Fruit fly (Drosophila melanogaster) whole organism, embryonic: ENCODE data around the gene kdn.

Experiments
- Atf6 ChIP-seq: fragments of 200-800 bp; sonication (Bioruptor generic); IDR thresholded peaks from 2 replicates; pipeline ENCODE4 v1.3.6; 2022; ENCODE audit warnings: missing biosample characterization, missing genetic modification characterization
- Blimp-1 ChIP-seq: fragments of 200-800 bp; sonication (Bioruptor generic); optimal IDR thresholded peaks from 3 replicates; lab custom pipeline; 2018; ENCODE audit warnings: missing biosample characterization, missing genetic modification characterization, mild to moderate bottlenecking, moderate library complexity, missing genetic modification reagents
- CG10209 ChIP-seq: fragments of 200-800 bp; sonication (Bioruptor generic); optimal IDR thresholded peaks from 3 replicates; lab custom pipeline; 2017; ENCODE audit warnings: missing biosample characterization, mild to moderate bottlenecking, missing genetic modification characterization, missing genetic modification reagents
- CG10321 ChIP-seq: fragments of 200-800 bp; sonication (Bioruptor generic); IDR thresholded peaks from 2 replicates; pipeline ENCODE4 v1.3.6; 2022; ENCODE audit warnings: missing biosample characterization, missing genetic modification characterization
- CG12071 ChIP-seq: fragments of 200-800 bp; sonication (Bioruptor generic); optimal IDR thresholded peaks from 3 replicates; lab custom pipeline; 2018; ENCODE audit warnings: missing biosample characterization, mild to moderate bottlenecking, missing genetic modification characterization
- CG12744 ChIP-seq: fragments of 200-800 bp; sonication (Bioruptor generic); optimal IDR thresholded peaks from 2 replicates; lab custom pipeline; 2016; ENCODE audit warnings: missing biosample characterization, missing genetic modification characterization
- CG13296 ChIP-seq: fragments of 200-800 bp; sonication (Bioruptor generic); optimal IDR thresholded peaks from 3 replicates; lab custom pipeline; 2018; ENCODE audit warnings: missing biosample characterization, mild to moderate bottlenecking, missing genetic modification characterization
- CG14014 ChIP-seq: fragments of 200-800 bp; sonication (Bioruptor generic); IDR thresholded peaks from 2 replicates; pipeline ENCODE4 v1.3.6; 2022; ENCODE audit warnings: missing biosample characterization, missing genetic modification characterization
- CG14667 ChIP-seq: fragments of 200-800 bp; sonication (Bioruptor generic); IDR thresholded peaks from 2 replicates; pipeline ENCODE4 v1.3.6; 2022; ENCODE audit warnings: missing biosample characterization, missing genetic modification characterization
- CG15514 ChIP-seq: fragments of 200-800 bp; sonication (Bioruptor generic); optimal IDR thresholded peaks from 3 replicates; lab custom pipeline; 2017; ENCODE audit warnings: missing biosample characterization, missing genetic modification characterization, mild to moderate bottlenecking, moderate library complexity, missing genetic modification reagents
- CG1603 ChIP-seq: fragments of 200-800 bp; sonication (Bioruptor generic); optimal IDR thresholded peaks from 2 replicates; lab custom pipeline; 2019; ENCODE audit warnings: missing biosample characterization, mild to moderate bottlenecking, missing genetic modification characterization, moderate library complexity
- CG17328 ChIP-seq: fragments of 200-800 bp; sonication (Bioruptor generic); IDR thresholded peaks from 2 replicates; pipeline ENCODE4 v1.3.6; 2022; ENCODE audit warnings: missing biosample characterization, missing genetic modification characterization
- CG17612 ChIP-seq: fragments of 200-800 bp; sonication (Bioruptor generic); IDR thresholded peaks from 2 replicates; pipeline ENCODE4 v1.3.6; 2022; ENCODE audit warnings: missing biosample characterization, missing genetic modification characterization
- CG18619 ChIP-seq: fragments of 200-800 bp; sonication (Bioruptor generic); optimal IDR thresholded peaks from 3 replicates; lab custom pipeline; 2017; ENCODE audit warnings: missing biosample characterization, mild to moderate bottlenecking, missing genetic modification characterization
- CG32772 ChIP-seq: fragments of 200-800 bp; sonication (Bioruptor generic); IDR thresholded peaks from 2 replicates; pipeline ENCODE4 v1.3.6; 2022; ENCODE audit warnings: missing biosample characterization, missing genetic modification characterization
- CG3281 ChIP-seq: fragments of 200-800 bp; sonication (Bioruptor generic); optimal IDR thresholded peaks from 3 replicates; lab custom pipeline; 2017; ENCODE audit warnings: missing biosample characterization, mild to moderate bottlenecking, missing genetic modification characterization
- CG3847 ChIP-seq: fragments of 200-800 bp; sonication (Bioruptor generic); IDR thresholded peaks from 2 replicates; pipeline ENCODE4 v1.3.6; 2022; ENCODE audit warnings: missing biosample characterization, missing genetic modification characterization
- CG3995 ChIP-seq: fragments of 200-800 bp; sonication (Bioruptor generic); optimal IDR thresholded peaks from 3 replicates; lab custom pipeline; 2016; ENCODE audit warnings: missing biosample characterization, missing genetic modification characterization
- CG4820 ChIP-seq: fragments of 200-800 bp; sonication (Bioruptor generic); optimal IDR thresholded peaks from 3 replicates; lab custom pipeline; 2016; ENCODE audit warnings: missing biosample characterization, missing genetic modification characterization
- CG5245 ChIP-seq: fragments of 200-800 bp; sonication (Bioruptor generic); optimal IDR thresholded peaks from 3 replicates; lab custom pipeline; 2016; ENCODE audit warnings: missing biosample characterization, missing genetic modification characterization
- CG6654 ChIP-seq: fragments of 200-800 bp; sonication (Bioruptor generic); optimal IDR thresholded peaks from 2 replicates; lab custom pipeline; 2017; ENCODE audit warnings: missing biosample characterization, mild to moderate bottlenecking, missing genetic modification characterization
- CG9727 ChIP-seq: fragments of 200-800 bp; sonication (Bioruptor generic); optimal IDR thresholded peaks from 3 replicates; lab custom pipeline; 2017; ENCODE audit warnings: missing biosample characterization, mild to moderate bottlenecking, missing genetic modification characterization
- CG9797 ChIP-seq: fragments of 200-800 bp; sonication (Bioruptor generic); optimal IDR thresholded peaks from 3 replicates; lab custom pipeline; 2018; ENCODE audit warnings: missing biosample characterization, mild to moderate bottlenecking, missing genetic modification characterization
- CG9876 ChIP-seq: fragments of 200-800 bp; sonication (Bioruptor generic); optimal IDR thresholded peaks from 2 replicates; lab custom pipeline; 2016; ENCODE audit warnings: missing biosample characterization, missing genetic modification characterization
- D ChIP-seq, 2 experiments: fragments of 200-800 bp in 1 of 2; fragments of >200 bp in 1 of 2; sonication (Bioruptor generic) in 1 of 2; optimal IDR thresholded peaks; 2 replicates in 1 of 2; 3 replicates in 1 of 2; lab custom pipeline; 2017; ENCODE audit warnings: mild to moderate bottlenecking in 1 of 2, missing biosample characterization in 1 of 2, missing genetic modification characterization in 1 of 2, missing genetic modification reagents in 1 of 2
- HLH4C ChIP-seq: fragments of 200-800 bp; sonication (Bioruptor generic); IDR thresholded peaks from 3 replicates; pipeline ENCODE4 v1.3.6; 2022; ENCODE audit warnings: missing biosample characterization, missing genetic modification characterization; ENCODE audit not compliant: partially characterized antibody
- Hmr ChIP-seq: fragments of 200-800 bp; sonication (Bioruptor generic); optimal IDR thresholded peaks from 3 replicates; lab custom pipeline; 2017; ENCODE audit warnings: mild to moderate bottlenecking, missing biosample characterization, missing genetic modification reagents, missing genetic modification characterization
- Hr3 ChIP-seq: fragments of 200-800 bp; sonication (Bioruptor generic); optimal IDR thresholded peaks from 3 replicates; lab custom pipeline; 2016; ENCODE audit warnings: missing biosample characterization, missing genetic modification characterization
- Lpt ChIP-seq: fragments of >200 bp; optimal IDR thresholded peaks from 2 replicates; lab custom pipeline; 2018; ENCODE audit warnings: missing biosample characterization, missing genetic modification characterization
- Spps ChIP-seq: fragments of 200-800 bp; sonication (Bioruptor generic); optimal IDR thresholded peaks from 2 replicates; lab custom pipeline; 2018; ENCODE audit warnings: missing biosample characterization, mild to moderate bottlenecking, missing genetic modification characterization
- Taf1 ChIP-seq: fragments of 200-800 bp; sonication (Bioruptor generic); IDR thresholded peaks from 2 replicates; pipeline ENCODE4 v1.3.6; 2022; ENCODE audit warnings: missing biosample characterization, missing genetic modification characterization
- abd-A ChIP-seq: fragments of 200-800 bp; sonication (Bioruptor generic); optimal IDR thresholded peaks from 3 replicates; lab custom pipeline; 2019; ENCODE audit warnings: missing biosample characterization, mild to moderate bottlenecking, missing genetic modification characterization, moderate library complexity
- cas ChIP-seq: fragments of 200-800 bp; sonication (Bioruptor generic); IDR thresholded peaks from 2 replicates; pipeline ENCODE4 v1.3.6; 2022; ENCODE audit warnings: missing biosample characterization, missing genetic modification characterization
- dan ChIP-seq: fragments of 200-800 bp; sonication (Bioruptor generic); IDR thresholded peaks from 2 replicates; pipeline ENCODE4 v1.3.6; 2022; ENCODE audit warnings: missing biosample characterization, missing genetic modification characterization
- disco-r ChIP-seq: fragments of 200-800 bp; sonication (Bioruptor generic); optimal IDR thresholded peaks from 2 replicates; lab custom pipeline; 2016; ENCODE audit warnings: missing biosample characterization, missing genetic modification characterization
- gsb-n ChIP-seq: fragments of 200-800 bp; sonication (Bioruptor generic); optimal IDR thresholded peaks from 3 replicates; lab custom pipeline; 2018; ENCODE audit warnings: missing biosample characterization, mild to moderate bottlenecking, missing genetic modification characterization
- hkb ChIP-seq, 2 experiments: fragments of 200-800 bp in 1 of 2; fragments of >200 bp in 1 of 2; sonication (Bioruptor generic) in 1 of 2; IDR thresholded peaks in 1 of 2; optimal IDR thresholded peaks in 1 of 2; 2 replicates each; pipeline versions ENCODE4 v1.3.6 to Lab custom; 2017 to 2022; ENCODE audit warnings: missing biosample characterization in 1 of 2, missing genetic modification characterization in 1 of 2
- jing ChIP-seq: fragments of 200-800 bp; sonication (Bioruptor generic); optimal IDR thresholded peaks from 2 replicates; lab custom pipeline; 2018; ENCODE audit warnings: missing biosample characterization, mild to moderate bottlenecking, missing genetic modification characterization
- lilli ChIP-seq: fragments of 200-800 bp; sonication (Bioruptor generic); optimal IDR thresholded peaks from 3 replicates; lab custom pipeline; 2016; ENCODE audit warnings: missing biosample characterization, missing genetic modification characterization
- mirr ChIP-seq: fragments of 200-800 bp; sonication (Bioruptor generic); optimal IDR thresholded peaks from 3 replicates; lab custom pipeline; 2018; ENCODE audit warnings: missing biosample characterization, mild to moderate bottlenecking, missing genetic modification characterization
- mld ChIP-seq: fragments of 200-800 bp; sonication (Bioruptor generic); IDR thresholded peaks from 3 replicates; pipeline ENCODE4 v1.3.6; 2022; ENCODE audit warnings: missing biosample characterization, missing genetic modification characterization; ENCODE audit not compliant: partially characterized antibody
- pan ChIP-seq, 4 experiments: fragments of >200 bp in 3 of 4; fragments of 200-800 bp in 1 of 4; sonication (Bioruptor generic) in 1 of 4; optimal IDR thresholded peaks in 3 of 4; IDR thresholded peaks in 1 of 4; 2 replicates each; pipeline versions ENCODE4 v1.3.6 to Lab custom; 2017 to 2022; ENCODE audit warnings: missing biosample characterization in 2 of 4, missing genetic modification characterization in 2 of 4, mixed read lengths in 1 of 4
- prd ChIP-seq, 3 experiments: fragments of >200 bp in 2 of 3; fragments of 200-800 bp in 1 of 3; sonication (Bioruptor generic) in 1 of 3; optimal IDR thresholded peaks in 2 of 3; IDR thresholded peaks in 1 of 3; 2 replicates in 2 of 3; 3 replicates in 1 of 3; pipeline versions ENCODE4 v1.3.6 to Lab custom; 2017 to 2022; ENCODE audit warnings: missing biosample characterization in 1 of 3, missing genetic modification characterization in 1 of 3
- run ChIP-seq: fragments of 200-800 bp; sonication (Bioruptor generic); optimal IDR thresholded peaks from 3 replicates; lab custom pipeline; 2018; ENCODE audit warnings: missing biosample characterization, mild to moderate bottlenecking, missing genetic modification characterization
- sna ChIP-seq: fragments of 200-800 bp; sonication (Bioruptor generic); IDR thresholded peaks from 2 replicates; pipeline ENCODE4 v1.3.6; 2022; ENCODE audit warnings: missing biosample characterization, missing genetic modification characterization; ENCODE audit not compliant: partially characterized antibody
- trem ChIP-seq: fragments of 200-800 bp; optimal IDR thresholded peaks from 3 replicates; lab custom pipeline; 2019; ENCODE audit warnings: missing biosample characterization, mild to moderate bottlenecking, missing genetic modification characterization, moderate library complexity
- wdn ChIP-seq: fragments of 200-800 bp; sonication (Bioruptor generic); IDR thresholded peaks from 2 replicates; pipeline ENCODE4 v1.3.6; 2022; ENCODE audit warnings: missing biosample characterization, missing genetic modification characterization
- z ChIP-seq: fragments of 200-800 bp; sonication (Bioruptor generic); IDR thresholded peaks from 3 replicates; pipeline ENCODE4 v1.3.6; 2022; ENCODE audit warnings: missing biosample characterization, missing genetic modification characterization

The kdn gene

dm6 chrX:6316858-6317474, 33.5 kb upstream of the kdn start (continued):
- no peak for TF ChIP-seq CG5245 (GFP tag; lab: Kevin White, UChicago)
- no peak for TF ChIP-seq hkb (optimal IDR thresholded peaks at IDR 0.05; lab: Kevin White, UChicago)
- TF ChIP-seq hkb (GFP tag; IDR thresholded peaks at IDR 0.05; lab: Robert Waterston, UW), result peak; percentile 84
- TF ChIP-seq CG15514 (GFP tag; lab: Kevin White, UChicago), result peak; percentile 55
- peak; percentile 44 for TF ChIP-seq CG12071 (GFP tag; lab: Kevin White, UChicago)
- peak; percentile 39 for TF ChIP-seq mirr
- peak; percentile 65 for TF ChIP-seq CG13296 (GFP tag; lab: Kevin White, UChicago)
- peak; percentile 66 for TF ChIP-seq wdn (GFP tag; lab: Robert Waterston, UW)
- TF ChIP-seq CG9797, result no peak
- TF ChIP-seq CG12744 (GFP tag; lab: Kevin White, UChicago), result peak; percentile 21
- peak; percentile 78 for TF ChIP-seq CG3281 (GFP tag; lab: Kevin White, UChicago)
- peak; percentile 57 for TF ChIP-seq lilli
- TF ChIP-seq CG14014, result peak; percentile 78
- TF ChIP-seq CG1603, result peak; percentile 69
- peak; percentile 10 for TF ChIP-seq disco-r (GFP tag; lab: Kevin White, UChicago)
- TF ChIP-seq Hr3 (GFP tag; lab: Kevin White, UChicago), result peak; percentile 28
- TF ChIP-seq CG14667 (GFP tag; lab: Robert Waterston, UW), result peak; percentile 27
- TF ChIP-seq Atf6, result peak; percentile 83
- no peak for TF ChIP-seq mld
- TF ChIP-seq Taf1 (GFP tag; lab: Robert Waterston, UW), result peak; percentile 76
- TF ChIP-seq prd (optimal IDR thresholded peaks at IDR 0.05; lab: Kevin White, UChicago), result no peak
- peak; percentile 75 for TF ChIP-seq prd (GFP tag; IDR thresholded peaks at IDR 0.05; lab: Robert Waterston, UW)
- TF ChIP-seq CG4820 (GFP tag; lab: Kevin White, UChicago), result peak; percentile 10
- TF ChIP-seq trem, result no peak
- TF ChIP-seq CG3995, result peak; percentile 7
- no peak for TF ChIP-seq CG6654 (GFP tag; lab: Kevin White, UChicago)
- TF ChIP-seq CG18619 (GFP tag; lab: Kevin White, UChicago), result peak; percentile 66
- TF ChIP-seq CG32772 (GFP tag; lab: Robert Waterston, UW), result peak; percentile 53
- no peak for TF ChIP-seq cas (GFP tag; lab: Robert Waterston, UW)
- no peak for TF ChIP-seq gsb-n
- no peak for TF ChIP-seq pan (optimal IDR thresholded peaks at IDR 0.05; lab: Kevin White, UChicago)
- peak in 1 of 2 experiments; percentile 81 for TF ChIP-seq pan (GFP tag; optimal IDR thresholded peaks at IDR 0.05 in 1 of 2, IDR thresholded peaks at IDR 0.05 in 1 of 2)
- TF ChIP-seq jing (GFP tag; lab: Kevin White, UChicago), result no peak
- no peak for TF ChIP-seq Lpt (GFP tag; lab: Kevin White, UChicago)
- TF ChIP-seq dan (GFP tag; lab: Robert Waterston, UW), result no peak
- no peak for TF ChIP-seq CG10321
- TF ChIP-seq HLH4C, result no peak
- TF ChIP-seq Blimp-1, result peak; percentile 54
- TF ChIP-seq CG17612 (GFP tag; lab: Robert Waterston, UW), result no peak
- no peak for TF ChIP-seq run
- no peak for TF ChIP-seq z (GFP tag; lab: Robert Waterston, UW)
- TF ChIP-seq CG9727, result peak; percentile 57
- peak; percentile 65 for TF ChIP-seq CG10209 (GFP tag; lab: Kevin White, UChicago)
- peak; percentile 67; the same call in 1 of the 2 replicates for TF ChIP-seq CG3847
- no peak for TF ChIP-seq Spps
- TF ChIP-seq CG17328 (GFP tag; lab: Robert Waterston, UW), result peak; percentile 68
- TF ChIP-seq sna, result no peak
- TF ChIP-seq D (optimal IDR thresholded peaks at IDR 0.05; lab: Kevin White, UChicago), result no peak
- peak; percentile 34 for TF ChIP-seq D (GFP tag; optimal IDR thresholded peaks at IDR 0.05; lab: Kevin White, UChicago)
- peak; percentile 85 for TF ChIP-seq Hmr (GFP tag; lab: Kevin White, UChicago)
- peak; percentile 50 for TF ChIP-seq abd-A (tag; lab: Kevin White, UChicago)
- TF ChIP-seq CG9876 (GFP tag; lab: Kevin White, UChicago), result no peak
